Worm (Caenorhabditis elegans) whole organism, early embryonic: Measurements from ENCODE around the gene Y47D7A.3.

Experiments used
- B0310.2 ChIP-seq: sonication (generic microtip); optimal IDR thresholded peaks from 2 replicates; lab custom pipeline; 2016; ENCODE audit warnings: mild to moderate bottlenecking, missing genetic modification characterization, missing compliant biosample characterization
- F13C5.2 ChIP-seq: sonication (generic microtip); optimal IDR thresholded peaks from 2 replicates; lab custom pipeline; 2017; ENCODE audit warnings: mild to moderate bottlenecking, missing genetic modification characterization, inconsistent platforms, missing compliant biosample characterization
- aly-1 ChIP-seq: sonication (generic microtip); optimal IDR thresholded peaks from 2 replicates; lab custom pipeline; 2016; ENCODE audit warnings: missing genetic modification characterization, missing compliant biosample characterization
- ama-1 ChIP-seq: fragments of 150-350 bp; optimal IDR thresholded peaks from 2 replicates; lab custom pipeline; 2014
- ceh-13 ChIP-seq: fragments of 200-800 bp; sonication (Bioruptor generic); optimal IDR thresholded peaks from 2 replicates; lab custom pipeline; 2018; ENCODE audit warnings: mild to moderate bottlenecking, missing genetic modification characterization, missing compliant biosample characterization
- ceh-36 ChIP-seq: sonication (generic microtip); optimal IDR thresholded peaks from 2 replicates; lab custom pipeline; 2016; ENCODE audit warnings: missing genetic modification characterization, inconsistent platforms, missing compliant biosample characterization
- ets-7 ChIP-seq: sonication (generic microtip); optimal IDR thresholded peaks from 2 replicates; lab custom pipeline; 2016; ENCODE audit warnings: missing genotype, missing genetic modification characterization, missing compliant biosample characterization
- flt-1 ChIP-seq: fragments of 200-800 bp; sonication (Bioruptor generic); IDR thresholded peaks from 2 replicates; pipeline ENCODE4 v1.3.6; 2022; ENCODE audit warnings: missing genetic modification characterization, missing compliant biosample characterization
- hmbx-1 ChIP-seq: sonication (generic microtip); optimal IDR thresholded peaks from 2 replicates; lab custom pipeline; 2016; ENCODE audit warnings: mild to moderate bottlenecking, missing genetic modification characterization, missing compliant biosample characterization
- hmg-4 ChIP-seq: fragments of 200-800 bp; sonication (Bioruptor generic); optimal IDR thresholded peaks from 2 replicates; lab custom pipeline; 2018; ENCODE audit warnings: mild to moderate bottlenecking, missing genetic modification characterization, missing compliant biosample characterization
- hnd-1 ChIP-seq: sonication (generic microtip); optimal IDR thresholded peaks from 2 replicates; lab custom pipeline; 2016; ENCODE audit warnings: missing genetic modification characterization, missing compliant biosample characterization
- pes-1 ChIP-seq: fragments of 200-800 bp; sonication (Bioruptor generic); IDR thresholded peaks from 2 replicates; pipeline ENCODE4 v1.3.6; 2022; ENCODE audit warnings: missing genetic modification reagents, missing genetic modification characterization, missing compliant biosample characterization
- scrt-1 ChIP-seq: fragments of 200-800 bp; sonication (Bioruptor generic); IDR thresholded peaks from 2 replicates; pipeline ENCODE4 v1.3.6; 2022; ENCODE audit warnings: missing genetic modification characterization, missing compliant biosample characterization
- sea-1 ChIP-seq: fragments of 200-800 bp; sonication (Bioruptor generic); conservative IDR thresholded peaks from 2 replicates; pipeline ENCODE4 v1.3.6; 2022; ENCODE audit warnings: missing genetic modification characterization, missing compliant biosample characterization
- tbx-11 ChIP-seq: fragments of 200-800 bp; sonication (Bioruptor generic); IDR thresholded peaks from 2 replicates; pipeline ENCODE4 v1.3.6; 2022; ENCODE audit warnings: missing genetic modification characterization, missing compliant biosample characterization
- tbx-37 ChIP-seq: fragments of 200-800 bp; sonication (Bioruptor generic); conservative IDR thresholded peaks from 2 replicates; pipeline ENCODE4 v1.3.6; 2022; ENCODE audit warnings: missing genetic modification reagents, missing genetic modification characterization, missing compliant biosample characterization
- tra-4 ChIP-seq: sonication (generic microtip); optimal IDR thresholded peaks from 2 replicates; lab custom pipeline; 2017; ENCODE audit warnings: missing genetic modification characterization, missing compliant biosample characterization

Gene Y47D7A.3

ce11 chrV:4410643-4411042, at the start of gene Y47D7A.3:
TSS of gene Y47D7A.3 (plus strand) at chrV:4410943.
- no peak for TF ChIP-seq sea-1
- no peak for TF ChIP-seq tbx-11
- no peak for TF ChIP-seq hmg-4 (GFP tag; lab: Kevin White, UChicago)
- TF ChIP-seq ceh-13 (GFP tag; lab: Kevin White, UChicago): no peak
- no peak for TF ChIP-seq scrt-1 (GFP tag; lab: Robert Waterston, UW)

- TF ChIP-seq ama-1 (lab: Kevin White, UChicago) (no peak), ets-7 (tag; lab: Kevin White, UChicago) (no peak), ceh-36 (tag; lab: Kevin White, UChicago) (no peak), aly-1 (tag; lab: Kevin White, UChicago) (no peak), sea-1 (no peak), flt-1 (GFP tag; lab: Robert Waterston, UW) (no peak), tra-4 (tag; lab: Kevin White, UChicago) (no peak), B0310.2 (tag; lab: Kevin White, UChicago) (no peak), pes-1 (GFP tag; lab: Robert Waterston, UW) (no peak)
Measured at ce11 chrV:4361505-4361904, 49.2 kb upstream of the Y47D7A.3 start, which contains the start of gene F32D1.3. TSS of gene F32D1.3 (minus strand) at chrV:4361569.

- TF ChIP-seq pes-1 (GFP tag; lab: Robert Waterston, UW) (no peak), hmbx-1 (tag; lab: Kevin White, UChicago) (no peak), ceh-36 (tag; lab: Kevin White, UChicago) (no peak), hnd-1 (no peak), sea-1 (no peak), tbx-11 (no peak), ama-1 (lab: Kevin White, UChicago) (no peak), ets-7 (tag; lab: Kevin White, UChicago) (no peak)
Measured at ce11 chrV:4364517-4364916, 46.2 kb upstream of the Y47D7A.3 start, which contains the start of gene grl-13. TSS of gene grl-13 (minus strand) at chrV:4364617.

ce11 chrV:4366440-4366839, 44.3 kb upstream of the Y47D7A.3 start, which contains the start of gene F32D1.11:
TSS of gene F32D1.11 (minus strand) at chrV:4366540.
- TF ChIP-seq hmbx-1 (tag; lab: Kevin White, UChicago) (no peak), ets-7 (tag; lab: Kevin White, UChicago) (no peak), ama-1 (lab: Kevin White, UChicago) (no peak), tbx-37 (GFP tag; lab: Robert Waterston, UW) (no peak), ceh-13 (GFP tag; lab: Kevin White, UChicago) (no peak), hmg-4 (GFP tag; lab: Kevin White, UChicago) (no peak), F13C5.2 (tag; lab: Kevin White, UChicago) (no peak), sea-1 (no peak), tbx-11 (no peak), tra-4 (tag; lab: Kevin White, UChicago) (no peak), B0310.2 (tag; lab: Kevin White, UChicago) (no peak), ceh-36 (tag; lab: Kevin White, UChicago) (no peak)

- TF ChIP-seq hnd-1 (no peak), sea-1 (no peak), hmbx-1 (tag; lab: Kevin White, UChicago) (no peak), hmg-4 (GFP tag; lab: Kevin White, UChicago) (no peak), tbx-11 (no peak), tbx-37 (GFP tag; lab: Robert Waterston, UW) (no peak), B0310.2 (tag; lab: Kevin White, UChicago) (no peak), flt-1 (GFP tag; lab: Robert Waterston, UW) (no peak), ets-7 (tag; lab: Kevin White, UChicago) (no peak), pes-1 (GFP tag; lab: Robert Waterston, UW) (no peak), scrt-1 (GFP tag; lab: Robert Waterston, UW) (no peak), ceh-13 (GFP tag; lab: Kevin White, UChicago) (no peak), aly-1 (tag; lab: Kevin White, UChicago) (no peak), ceh-36 (tag; lab: Kevin White, UChicago) (no peak), ama-1 (lab: Kevin White, UChicago) (no peak), F13C5.2 (tag; lab: Kevin White, UChicago) (no peak), tra-4 (tag; lab: Kevin White, UChicago) (no peak)
Measured at ce11 chrV:4370515-4370914, 40.2 kb upstream of the Y47D7A.3 start.

- TF ChIP-seq ceh-13 (GFP tag; lab: Kevin White, UChicago): no peak
- no peak for TF ChIP-seq hmbx-1 (tag; lab: Kevin White, UChicago)
- TF ChIP-seq tra-4 (tag; lab: Kevin White, UChicago): no peak
- no peak for TF ChIP-seq ama-1 (lab: Kevin White, UChicago)
- TF ChIP-seq hmg-4 (GFP tag; lab: Kevin White, UChicago): no peak
- TF ChIP-seq hnd-1: no peak
- TF ChIP-seq sea-1: no peak
- TF ChIP-seq ets-7 (tag; lab: Kevin White, UChicago): no peak
- no peak for TF ChIP-seq B0310.2 (tag; lab: Kevin White, UChicago)
Measured at ce11 chrV:4371309-4371933, 39.3 kb upstream of the Y47D7A.3 start, which contains the start of the genes gmpr-1 and fipp-1. TSS of gene gmpr-1 (minus strand) at chrV:4371383. TSS of gene fipp-1 (plus strand) at chrV:4371807.

- no peak for TF ChIP-seq scrt-1 (GFP tag; lab: Robert Waterston, UW)
Measured at ce11 chrV:4372986-4373385, 37.8 kb upstream of the Y47D7A.3 start.

ce11 chrV:4373656-4374055, 37.1 kb upstream of the Y47D7A.3 start:
- TF ChIP-seq hmg-4 (GFP tag; lab: Kevin White, UChicago) (no peak), sea-1 (no peak), hmbx-1 (tag; lab: Kevin White, UChicago) (no peak), aly-1 (tag; lab: Kevin White, UChicago) (no peak), ceh-13 (GFP tag; lab: Kevin White, UChicago) (no peak), tbx-11 (no peak), tra-4 (tag; lab: Kevin White, UChicago) (no peak), ama-1 (lab: Kevin White, UChicago) (no peak), flt-1 (GFP tag; lab: Robert Waterston, UW) (no peak), hnd-1 (no peak), F13C5.2 (tag; lab: Kevin White, UChicago) (no peak), pes-1 (GFP tag; lab: Robert Waterston, UW) (no peak), B0310.2 (tag; lab: Kevin White, UChicago) (no peak), scrt-1 (GFP tag; lab: Robert Waterston, UW) (no peak), ets-7 (tag; lab: Kevin White, UChicago) (no peak), ceh-36 (tag; lab: Kevin White, UChicago) (no peak)
